Fruit fly (Drosophila melanogaster) whole organism, embryonic: ENCODE results near the gene hob.

Source experiments
- CG10959 ChIP-seq: fragments of 200-800 bp; sonication (Bioruptor generic); IDR thresholded peaks from 2 replicates; pipeline ENCODE4 v1.3.6; 2022; ENCODE audit warnings: missing biosample characterization, missing genetic modification characterization
- CG13123 ChIP-seq: fragments of 200-800 bp; sonication (Bioruptor generic); optimal IDR thresholded peaks from 2 replicates; lab custom pipeline; 2016; ENCODE audit warnings: missing biosample characterization, missing genetic modification characterization
- CG14014 ChIP-seq: fragments of 200-800 bp; sonication (Bioruptor generic); IDR thresholded peaks from 2 replicates; pipeline ENCODE4 v1.3.6; 2022; ENCODE audit warnings: missing biosample characterization, missing genetic modification characterization
- row ChIP-seq: fragments of 200-800 bp; sonication (Bioruptor generic); IDR thresholded peaks from 3 replicates; pipeline ENCODE4 v1.3.6; 2022; ENCODE audit warnings: missing biosample characterization, missing genetic modification characterization

- TF ChIP-seq row (no peak), CG13123 (no peak), CG10959 (GFP tag; lab: Robert Waterston, UW) (no peak), CG14014 (no peak)
Observed at dm6 chr3L:3242121-3243083, 23.7 kb upstream of the hob start.
